Worm (Caenorhabditis elegans) whole organism, young adult: ENCODE results near the gene ptr-22.

Source experiments
- B0261.1 ChIP-seq: sonication (generic microtip); optimal IDR thresholded peaks from 2 replicates; lab custom pipeline; 2016; ENCODE audit warnings: mild to moderate bottlenecking, missing genetic modification characterization, moderate library complexity, missing compliant biosample characterization
- F57A8.1 ChIP-seq: fragments of 200-800 bp; sonication (Bioruptor generic); optimal IDR thresholded peaks from 2 replicates; lab custom pipeline; 2018; ENCODE audit warnings: mild to moderate bottlenecking, missing genetic modification characterization, moderate library complexity, missing compliant biosample characterization
- F57C9.4 ChIP-seq: sonication (generic microtip); optimal IDR thresholded peaks from 2 replicates; lab custom pipeline; 2017; ENCODE audit warnings: mild to moderate bottlenecking, missing genetic modification characterization, missing compliant biosample characterization
- T26A5.8 ChIP-seq: sonication (generic microtip); optimal IDR thresholded peaks from 2 replicates; lab custom pipeline; 2016; ENCODE audit warnings: missing genetic modification characterization, missing compliant biosample characterization
- Y79H2A.3 ChIP-seq: fragments of 200-800 bp; sonication (Bioruptor generic); conservative IDR thresholded peaks from 2 replicates; pipeline ENCODE4 v1.3.6; 2022; ENCODE audit warnings: missing genetic modification reagents, missing genetic modification characterization, missing compliant biosample characterization
- Y95B8A.8 ChIP-seq: fragments of 200-800 bp; sonication (Bioruptor generic); IDR thresholded peaks from 2 replicates; pipeline ENCODE4 v1.3.6; 2022; ENCODE audit warnings: missing genetic modification reagents, missing genetic modification characterization, missing compliant biosample characterization
- akir-1 ChIP-seq: fragments of 200-800 bp; sonication (Bioruptor generic); optimal IDR thresholded peaks from 2 replicates; lab custom pipeline; 2018; ENCODE audit warnings: mild to moderate bottlenecking, missing genetic modification characterization, moderate library complexity, missing compliant biosample characterization
- aptf-2 ChIP-seq: fragments of 200-800 bp; sonication (Bioruptor generic); conservative IDR thresholded peaks from 2 replicates; pipeline ENCODE4 v1.3.6; 2022; ENCODE audit warnings: missing genetic modification reagents, missing genetic modification characterization, missing compliant biosample characterization
- athp-1 ChIP-seq: sonication (generic microtip); optimal IDR thresholded peaks from 2 replicates; lab custom pipeline; 2017; ENCODE audit warnings: mild to moderate bottlenecking, missing genetic modification characterization, missing compliant biosample characterization
- attf-5 ChIP-seq: fragments of 200-800 bp; sonication (Bioruptor generic); optimal IDR thresholded peaks from 2 replicates; lab custom pipeline; 2018; ENCODE audit warnings: mild to moderate bottlenecking, missing genetic modification characterization, missing compliant biosample characterization
- ceh-40 ChIP-seq: fragments of 200-800 bp; sonication (Bioruptor generic); IDR thresholded peaks from 2 replicates; pipeline ENCODE4 v1.3.6; 2022; ENCODE audit warnings: missing genetic modification characterization, missing compliant biosample characterization
- ceh-58 ChIP-seq: fragments of 200-800 bp; sonication (Bioruptor generic); IDR thresholded peaks from 2 replicates; pipeline ENCODE4 v1.3.6; 2022; ENCODE audit warnings: missing genetic modification characterization, missing compliant biosample characterization
- ceh-79 ChIP-seq: sonication (generic microtip); optimal IDR thresholded peaks from 2 replicates; lab custom pipeline; 2017; ENCODE audit warnings: mild to moderate bottlenecking, missing genetic modification characterization, missing compliant biosample characterization
- dox-1 ChIP-seq: fragments of 200-800 bp; sonication (Bioruptor generic); IDR thresholded peaks from 2 replicates; pipeline ENCODE4 v1.3.6; 2022; ENCODE audit warnings: missing genetic modification reagents, missing genetic modification characterization, missing compliant biosample characterization
- dpl-1 ChIP-seq: fragments of 150-350 bp; optimal IDR thresholded peaks from 2 replicates; lab custom pipeline; 2014; ENCODE audit warnings: missing biosample characterization, missing genetic modification reagents, missing genetic modification characterization
- egl-18 ChIP-seq: fragments of 200-800 bp; sonication (Bioruptor generic); IDR thresholded peaks from 2 replicates; pipeline ENCODE4 v1.3.6; 2022; ENCODE audit warnings: missing genetic modification reagents, missing genetic modification characterization, missing compliant biosample characterization
- gei-17 ChIP-seq: fragments of 200-800 bp; sonication (Bioruptor generic); optimal IDR thresholded peaks from 2 replicates; lab custom pipeline; 2018; ENCODE audit warnings: mild to moderate bottlenecking, missing genetic modification characterization, missing compliant biosample characterization
- hlh-26 ChIP-seq: fragments of 200-800 bp; sonication (Bioruptor generic); conservative IDR thresholded peaks from 2 replicates; pipeline ENCODE4 v1.3.6; 2022; ENCODE audit warnings: missing genetic modification reagents, missing genetic modification characterization, missing compliant biosample characterization
- hsf-1 ChIP-seq: fragments of 200-800 bp; sonication (Bioruptor generic); IDR thresholded peaks from 2 replicates; pipeline ENCODE4 v1.3.6; 2022; ENCODE audit warnings: missing genetic modification reagents, missing genetic modification characterization, missing compliant biosample characterization
- lag-1 ChIP-seq: fragments of 200-800 bp; sonication (Bioruptor generic); IDR thresholded peaks from 2 replicates; pipeline ENCODE4 v1.3.6; 2022; ENCODE audit warnings: missing genetic modification reagents, missing genetic modification characterization, missing compliant biosample characterization
- let-526 ChIP-seq: fragments of 200-800 bp; sonication (Bioruptor generic); IDR thresholded peaks from 2 replicates; pipeline ENCODE4 v1.3.6; 2022; ENCODE audit warnings: missing genetic modification reagents, missing genetic modification characterization, missing compliant biosample characterization
- lin-54 ChIP-seq: fragments of 200-800 bp; sonication (Bioruptor generic); optimal IDR thresholded peaks from 2 replicates; lab custom pipeline; 2018; ENCODE audit warnings: mild to moderate bottlenecking, missing genetic modification characterization, missing compliant biosample characterization
- lir-1 ChIP-seq: fragments of 200-800 bp; sonication (Bioruptor generic); conservative IDR thresholded peaks from 2 replicates; pipeline ENCODE4 v1.3.6; 2022; ENCODE audit warnings: missing genetic modification reagents, missing genetic modification characterization, missing compliant biosample characterization
- madf-8 ChIP-seq: fragments of 200-800 bp; sonication (Bioruptor generic); conservative IDR thresholded peaks from 2 replicates; pipeline ENCODE4 v1.3.6; 2022; ENCODE audit warnings: missing genetic modification reagents, missing genetic modification characterization, missing compliant biosample characterization
- mel-28 ChIP-seq: sonication (generic microtip); optimal IDR thresholded peaks from 2 replicates; lab custom pipeline; 2016; ENCODE audit warnings: borderline replicate concordance, mild to moderate bottlenecking, missing genetic modification characterization, missing compliant biosample characterization
- nfya-1 ChIP-seq: sonication (generic microtip); optimal IDR thresholded peaks from 2 replicates; lab custom pipeline; 2017; ENCODE audit warnings: antibody characterized with exemption, missing compliant biosample characterization, missing genetic modification characterization, borderline replicate concordance; ENCODE audit not compliant: insufficient read depth
- nhr-120 ChIP-seq: fragments of 200-800 bp; sonication (Bioruptor generic); IDR thresholded peaks from 2 replicates; pipeline ENCODE4 v1.3.6; 2022; ENCODE audit warnings: missing genetic modification characterization, missing compliant biosample characterization
- nhr-27 ChIP-seq: fragments of 200-800 bp; sonication (Bioruptor generic); optimal IDR thresholded peaks from 2 replicates; lab custom pipeline; 2018; ENCODE audit warnings: mild to moderate bottlenecking, missing genetic modification characterization, moderate library complexity, missing compliant biosample characterization
- nhr-80 ChIP-seq: sonication (generic microtip); optimal IDR thresholded peaks from 2 replicates; lab custom pipeline; 2016; ENCODE audit warnings: missing genetic modification characterization, missing compliant biosample characterization
- rcor-1 ChIP-seq: fragments of 200-800 bp; sonication (Bioruptor generic); IDR thresholded peaks from 2 replicates; pipeline ENCODE4 v1.3.6; 2022; ENCODE audit warnings: missing genetic modification reagents, missing genetic modification characterization, missing compliant biosample characterization
- rec-8 ChIP-seq, 2 experiments: sonication (generic microtip); optimal IDR thresholded peaks; 2 replicates each; lab custom pipeline; 2016; ENCODE audit warnings: mild to moderate bottlenecking in 2 of 2, missing genetic modification characterization in 2 of 2, missing genetic modification reagents in 2 of 2, missing genotype in 2 of 2, missing biosample characterization in 1 of 2, missing compliant biosample characterization in 1 of 2, moderate library complexity in 1 of 2
- unc-130 ChIP-seq: sonication (generic microtip); optimal IDR thresholded peaks from 2 replicates; lab custom pipeline; 2016; ENCODE audit warnings: missing genetic modification reagents, missing genetic modification characterization, missing compliant biosample characterization
- unc-62 ChIP-seq: fragments of 150-350 bp; optimal IDR thresholded peaks from 2 replicates; lab custom pipeline; 2014; ENCODE audit warnings: missing biosample characterization, missing genetic modification reagents, missing genetic modification characterization
- xnd-1 ChIP-seq: sonication (generic microtip); optimal IDR thresholded peaks from 2 replicates; lab custom pipeline; 2016; ENCODE audit warnings: missing genotype, missing genetic modification reagents, missing genetic modification characterization, missing compliant biosample characterization
- ztf-3 ChIP-seq: fragments of 200-800 bp; sonication (Bioruptor generic); optimal IDR thresholded peaks from 2 replicates; lab custom pipeline; 2018; ENCODE audit warnings: mild to moderate bottlenecking, missing genetic modification characterization, missing compliant biosample characterization
- ztf-6 ChIP-seq: fragments of 200-800 bp; sonication (Bioruptor generic); IDR thresholded peaks from 2 replicates; pipeline ENCODE4 v1.3.6; 2022; ENCODE audit warnings: missing genetic modification reagents, missing genetic modification characterization, missing compliant biosample characterization

ptr-22 gene

DNA sequence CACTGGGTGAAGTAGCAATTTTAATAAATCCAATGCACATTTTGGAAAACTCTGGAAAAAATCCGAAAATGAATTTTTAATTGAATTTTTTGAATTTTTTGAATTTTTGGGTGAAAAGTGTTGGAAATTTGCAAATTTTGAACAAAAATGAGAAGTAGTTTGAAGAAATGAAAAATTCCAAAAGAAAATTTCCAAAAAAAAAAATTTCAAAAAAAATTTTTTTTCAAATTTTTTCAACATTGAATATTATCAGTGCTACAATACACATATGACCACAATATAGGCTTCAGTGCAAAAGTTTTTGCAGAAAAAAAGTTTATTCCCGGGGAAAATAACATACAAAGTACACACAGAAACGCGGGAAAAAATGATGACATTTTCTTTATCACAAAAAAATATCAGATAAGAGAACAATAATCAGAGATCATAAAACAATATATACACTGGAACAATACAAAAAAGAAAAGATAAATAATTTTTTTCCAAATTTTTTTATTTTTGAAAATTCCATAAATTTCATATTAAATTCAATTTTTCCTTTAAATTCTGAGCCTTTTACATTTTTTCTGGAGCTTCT is 26.2 kb upstream of the ptr-22 start, which contains the start of gene hrg-10:
Gene hrg-10, minus strand, starts transcription at position 51 of the 577 bp plus-strand sequence.
- TF ChIP-seq nhr-80 (tag; lab: Kevin White, UChicago): peak; percentile 39
- TF ChIP-seq Y95B8A.8 (GFP tag; lab: Robert Waterston, UW): no peak

DNA sequence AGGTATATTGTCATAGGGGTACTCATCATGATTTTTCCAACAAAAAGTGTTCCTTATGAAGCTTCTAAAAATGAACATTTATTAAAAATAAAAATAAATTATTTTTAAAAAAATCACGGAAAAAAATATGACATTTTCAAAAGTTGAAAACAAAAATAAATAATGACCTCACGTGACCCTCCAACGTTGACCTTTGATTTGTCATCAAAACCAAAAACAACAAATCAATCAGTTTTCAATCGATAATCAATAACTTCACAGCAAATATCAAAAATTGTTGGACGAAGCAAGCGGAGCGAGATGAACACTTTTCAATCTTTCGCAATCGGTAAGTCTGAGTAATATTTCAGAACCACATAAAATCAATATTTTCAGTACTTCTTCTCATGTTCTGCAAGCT is 9.2 kb upstream of the ptr-22 start, which contains the start of gene Y80D3A.8:
Gene Y80D3A.8, plus strand, starts transcription at position 301 of the 400 bp plus-strand sequence.
- no peak for TF ChIP-seq hlh-26 (GFP tag; lab: Robert Waterston, UW)
- no peak for TF ChIP-seq lir-1 (GFP tag; lab: Robert Waterston, UW)
- no peak for TF ChIP-seq athp-1
- no peak for TF ChIP-seq F57C9.4 (tag; lab: Kevin White, UChicago)
- no peak for TF ChIP-seq madf-8
- TF ChIP-seq nhr-27: no peak
- TF ChIP-seq ztf-6 (GFP tag; lab: Robert Waterston, UW): no peak
- no peak for TF ChIP-seq egl-18 (GFP tag; lab: Robert Waterston, UW)
- TF ChIP-seq nfya-1 (tag; lab: Kevin White, UChicago): no peak
- no peak for TF ChIP-seq nhr-120 (GFP tag; lab: Robert Waterston, UW)
- no peak for TF ChIP-seq ztf-3 (GFP tag; lab: Kevin White, UChicago)
- TF ChIP-seq rec-8 (tag; optimal IDR thresholded peaks at IDR 0.05; lab: Kevin White, UChicago): no peak
- TF ChIP-seq let-526 (GFP tag; lab: Robert Waterston, UW): no peak
- TF ChIP-seq unc-62 (GFP tag; lab: Kevin White, UChicago): no peak
- no peak for TF ChIP-seq xnd-1
- TF ChIP-seq lag-1 (GFP tag; lab: Robert Waterston, UW): no peak

DNA sequence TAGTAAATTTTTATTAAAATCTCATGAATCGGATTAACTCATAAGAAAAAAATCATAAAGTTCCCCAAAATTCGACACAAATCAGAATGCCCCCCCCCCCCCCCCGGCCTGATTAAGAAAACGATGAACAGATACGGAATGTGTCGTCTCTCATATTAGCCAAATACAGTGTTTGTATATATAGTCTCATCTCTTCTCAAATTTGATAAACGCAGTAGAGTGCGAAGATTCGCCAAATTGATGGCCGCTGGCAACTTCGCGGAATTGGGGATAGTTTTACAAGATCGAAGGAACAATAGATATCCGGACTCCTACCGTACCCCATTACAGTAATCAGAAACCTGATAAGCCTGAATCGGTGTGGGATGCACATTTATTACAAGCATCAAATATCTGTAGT is 6.4 kb upstream of the ptr-22 start:
- TF ChIP-seq dox-1 (GFP tag; lab: Robert Waterston, UW) (no peak), F57A8.1 (GFP tag; lab: Kevin White, UChicago) (no peak), attf-5 (GFP tag; lab: Kevin White, UChicago) (no peak), Y79H2A.3 (GFP tag; lab: Robert Waterston, UW) (no peak), hsf-1 (GFP tag; lab: Robert Waterston, UW) (no peak), ceh-79 (tag; lab: Kevin White, UChicago) (no peak), gei-17 (GFP tag; lab: Kevin White, UChicago) (no peak), dpl-1 (GFP tag; lab: Kevin White, UChicago) (no peak), nfya-1 (tag; lab: Kevin White, UChicago) (no peak), aptf-2 (GFP tag; lab: Robert Waterston, UW) (no peak), ceh-40 (GFP tag; lab: Robert Waterston, UW) (no peak), B0261.1 (tag; lab: Kevin White, UChicago) (no peak), T26A5.8 (tag; lab: Kevin White, UChicago) (no peak), xnd-1 (no peak), unc-130 (GFP tag; lab: Kevin White, UChicago) (no peak), lin-54 (GFP tag; lab: Kevin White, UChicago) (no peak), ceh-58 (no peak), rcor-1 (GFP tag; lab: Robert Waterston, UW) (no peak), akir-1 (GFP tag; lab: Kevin White, UChicago) (no peak), mel-28 (tag; lab: Kevin White, UChicago) (no peak)
- TF ChIP-seq, all 124 proteins: peak for 0
